Fruit fly (Drosophila melanogaster) whole organism, prepupa: ENCODE measurements around the gene Rgl.

ENCODE experiments used
- CG10631 ChIP-seq: fragments of 200-800 bp; sonication (Bioruptor generic); optimal IDR thresholded peaks from 2 replicates; lab custom pipeline; 2016; ENCODE audit warnings: missing biosample characterization, missing genetic modification characterization
- CG11762 ChIP-seq: fragments of 200-800 bp; sonication (Bioruptor generic); optimal IDR thresholded peaks from 3 replicates; lab custom pipeline; 2016; ENCODE audit warnings: missing biosample characterization, missing genetic modification characterization; ENCODE audit not compliant: insufficient read depth
- CG3032 ChIP-seq: fragments of 200-800 bp; optimal IDR thresholded peaks from 2 replicates; lab custom pipeline; 2019; ENCODE audit warnings: missing biosample characterization, mild to moderate bottlenecking, missing genetic modification characterization, moderate library complexity
- CG31627 ChIP-seq: fragments of 200-800 bp; sonication (Bioruptor generic); optimal IDR thresholded peaks from 3 replicates; lab custom pipeline; 2016; ENCODE audit warnings: missing biosample characterization, missing genetic modification characterization
- CG32006 ChIP-seq: fragments of 200-800 bp; sonication (Bioruptor generic); optimal IDR thresholded peaks from 3 replicates; lab custom pipeline; 2017; ENCODE audit warnings: missing biosample characterization, mild to moderate bottlenecking, missing genetic modification characterization
- CG4318 ChIP-seq: fragments of 200-800 bp; sonication (Bioruptor generic); optimal IDR thresholded peaks from 3 replicates; lab custom pipeline; 2017; ENCODE audit warnings: missing biosample characterization, mild to moderate bottlenecking, missing genetic modification characterization
- CG6163 ChIP-seq: fragments of 200-800 bp; sonication (Bioruptor generic); IDR thresholded peaks from 3 replicates; pipeline ENCODE4 v1.3.6; 2022; ENCODE audit warnings: missing biosample characterization, missing genetic modification characterization
- CG6792 ChIP-seq: fragments of 200-800 bp; sonication (Bioruptor generic); optimal IDR thresholded peaks from 3 replicates; lab custom pipeline; 2016; ENCODE audit warnings: missing biosample characterization, missing genetic modification characterization
- CG6854 ChIP-seq: fragments of 200-800 bp; sonication (Bioruptor generic); optimal IDR thresholded peaks from 2 replicates; lab custom pipeline; 2017; ENCODE audit warnings: missing biosample characterization, mild to moderate bottlenecking, missing genetic modification characterization
- CG7368 ChIP-seq: fragments of 200-800 bp; sonication (Bioruptor generic); optimal IDR thresholded peaks from 3 replicates; lab custom pipeline; 2016; ENCODE audit warnings: missing biosample characterization, missing genetic modification characterization
- CG8119 ChIP-seq: fragments of 200-800 bp; sonication (Bioruptor generic); IDR thresholded peaks from 3 replicates; pipeline ENCODE4 v1.3.6; 2022; ENCODE audit warnings: missing biosample characterization, missing genetic modification characterization
- CG8319 ChIP-seq: fragments of 200-800 bp; sonication (Bioruptor generic); optimal IDR thresholded peaks from 3 replicates; lab custom pipeline; 2016; ENCODE audit warnings: missing biosample characterization, missing genetic modification characterization
- CG8632 ChIP-seq: fragments of 200-800 bp; sonication (Bioruptor generic); optimal IDR thresholded peaks from 3 replicates; lab custom pipeline; 2016; ENCODE audit warnings: missing biosample characterization, missing genetic modification characterization
- Eip75B ChIP-seq: fragments of 200-800 bp; sonication (Bioruptor generic); optimal IDR thresholded peaks from 3 replicates; lab custom pipeline; 2016; ENCODE audit warnings: missing biosample characterization, missing genetic modification characterization
- Eip78C ChIP-seq: fragments of 200-800 bp; sonication (Bioruptor generic); peaks from one replicate; lab custom pipeline; 2016; ENCODE audit warnings: missing biosample characterization, missing genetic modification characterization
- Ets96B ChIP-seq: fragments of 200-800 bp; optimal IDR thresholded peaks from 2 replicates; lab custom pipeline; 2019; ENCODE audit warnings: missing biosample characterization, mild to moderate bottlenecking, missing genetic modification characterization, moderate library complexity
- Hr38 ChIP-seq: sonication (Bioruptor generic); optimal IDR thresholded peaks from 2 replicates; lab custom pipeline; 2016; ENCODE audit warnings: missing biosample characterization, missing genetic modification characterization
- Hr39 ChIP-seq: fragments of 200-800 bp; sonication (Bioruptor generic); optimal IDR thresholded peaks from 2 replicates; lab custom pipeline; 2016; ENCODE audit warnings: missing biosample characterization, missing genetic modification characterization
- Met ChIP-seq: fragments of 200-800 bp; sonication (Bioruptor generic); optimal IDR thresholded peaks from 3 replicates; lab custom pipeline; 2016; ENCODE audit warnings: missing biosample characterization, missing genetic modification characterization
- Smox ChIP-seq: fragments of 200-800 bp; sonication (Bioruptor generic); optimal IDR thresholded peaks from 3 replicates; lab custom pipeline; 2016; ENCODE audit warnings: missing biosample characterization, missing genetic modification characterization
- Sox102F ChIP-seq: fragments of 200-800 bp; sonication (Bioruptor generic); optimal IDR thresholded peaks from 2 replicates; lab custom pipeline; 2016; ENCODE audit warnings: missing biosample characterization, mild to moderate bottlenecking, missing genetic modification characterization
- Sox15 ChIP-seq: fragments of 200-800 bp; sonication (Bioruptor generic); optimal IDR thresholded peaks from 3 replicates; lab custom pipeline; 2016; ENCODE audit warnings: missing biosample characterization, missing genetic modification characterization
- achi ChIP-seq: fragments of 200-800 bp; sonication (Bioruptor generic); optimal IDR thresholded peaks from 3 replicates; lab custom pipeline; 2016; ENCODE audit warnings: missing biosample characterization, missing genetic modification characterization
- acj6 ChIP-seq: fragments of 200-800 bp; sonication (Bioruptor generic); optimal IDR thresholded peaks from 3 replicates; lab custom pipeline; 2016; ENCODE audit warnings: missing biosample characterization, missing genetic modification characterization
- dac ChIP-seq: fragments of 200-800 bp; sonication (Bioruptor generic); optimal IDR thresholded peaks from 2 replicates; lab custom pipeline; 2017; ENCODE audit warnings: missing biosample characterization, mild to moderate bottlenecking, missing genetic modification characterization
- esn ChIP-seq: fragments of 200-800 bp; sonication (Bioruptor generic); optimal IDR thresholded peaks from 2 replicates; lab custom pipeline; 2016; ENCODE audit warnings: missing biosample characterization, mild to moderate bottlenecking, missing genetic modification characterization, moderate library complexity
- fd59A ChIP-seq: fragments of 200-800 bp; sonication (Bioruptor generic); optimal IDR thresholded peaks from 2 replicates; lab custom pipeline; 2017; ENCODE audit warnings: missing biosample characterization, mild to moderate bottlenecking, missing genetic modification characterization, missing genetic modification reagents
- fkh ChIP-seq: fragments of 200-800 bp; sonication (Bioruptor generic); optimal IDR thresholded peaks from 3 replicates; lab custom pipeline; 2017; ENCODE audit warnings: missing biosample characterization, mild to moderate bottlenecking, missing genetic modification characterization, moderate library complexity
- lz ChIP-seq: fragments of 200-800 bp; sonication (Bioruptor generic); optimal IDR thresholded peaks from 3 replicates; lab custom pipeline; 2016; ENCODE audit warnings: missing biosample characterization, missing genetic modification characterization
- net ChIP-seq: fragments of 200-800 bp; sonication (Bioruptor generic); optimal IDR thresholded peaks from 3 replicates; lab custom pipeline; 2016; ENCODE audit warnings: missing biosample characterization, missing genetic modification characterization
- salr ChIP-seq, 2 experiments: fragments of 200-800 bp; sonication (Bioruptor generic); optimal IDR thresholded peaks; 3 replicates each; lab custom pipeline; 2016 to 2018; ENCODE audit warnings: missing biosample characterization in 2 of 2, missing genetic modification characterization in 2 of 2, mild to moderate bottlenecking in 1 of 2
- svp ChIP-seq: fragments of 200-800 bp; sonication (Bioruptor generic); peaks from one replicate; lab custom pipeline; 2016; ENCODE audit warnings: missing biosample characterization, missing genetic modification characterization
- topi ChIP-seq: fragments of 200-800 bp; sonication (Bioruptor generic); optimal IDR thresholded peaks from 3 replicates; lab custom pipeline; 2016; ENCODE audit warnings: missing biosample characterization, missing genetic modification characterization

The Rgl gene

DNA sequence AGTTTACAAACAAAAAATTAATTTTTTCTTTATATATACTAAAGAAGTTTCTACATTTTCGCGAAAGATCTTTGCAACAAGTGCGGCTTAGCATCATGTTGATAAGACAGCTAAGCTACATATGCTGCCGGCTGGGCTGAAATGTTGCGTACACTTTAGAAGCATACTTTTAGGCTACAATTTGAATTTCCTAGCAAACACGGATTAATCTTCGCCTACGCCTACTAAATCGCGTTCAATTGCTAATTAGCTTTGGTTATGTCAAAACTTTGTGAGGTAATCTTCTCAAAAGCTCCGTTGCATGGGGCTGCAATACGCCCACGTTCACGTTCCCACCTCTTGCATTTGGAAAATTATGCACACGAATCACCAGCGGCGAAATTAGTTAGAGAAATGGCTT, 48.2 kb downstream of the Rgl start:
- TF ChIP-seq lz (GFP tag; lab: Kevin White, UChicago) (no peak), net (GFP tag; lab: Kevin White, UChicago) (no peak), fd59A (no peak), CG6792 (GFP tag; lab: Kevin White, UChicago) (no peak), Eip75B (GFP tag; lab: Kevin White, UChicago) (no peak), CG8119 (GFP tag; lab: Robert Waterston, UW) (no peak), esn (GFP tag; lab: Kevin White, UChicago) (no peak), CG4318 (GFP tag; lab: Kevin White, UChicago) (no peak), Smox (GFP tag; lab: Kevin White, UChicago) (no peak), Hr38 (no peak), acj6 (no peak), topi (GFP tag; lab: Kevin White, UChicago) (no peak), CG32006 (no peak)

DNA sequence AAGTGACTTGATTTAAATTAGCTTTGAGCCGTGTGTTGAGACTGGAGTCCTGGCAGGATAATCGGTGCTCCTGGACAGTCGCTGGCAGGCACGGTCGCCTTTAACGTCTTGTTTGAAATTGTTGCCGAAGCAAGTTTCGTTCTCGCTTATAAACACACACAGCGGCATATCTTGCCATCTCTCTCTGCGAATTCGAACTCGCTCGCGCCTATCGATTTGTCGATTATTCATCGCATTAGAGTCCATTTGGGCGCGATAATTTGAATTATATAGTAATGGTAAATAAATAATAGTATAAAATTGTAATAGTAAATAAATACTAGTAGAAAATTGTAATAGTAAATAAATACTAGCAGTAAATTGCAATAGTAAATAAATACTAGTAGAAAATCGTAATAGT, 58.4 kb downstream of the Rgl start, which contains the start of gene CG8745:
Gene CG8745, minus strand, starts transcription at position 126 of the 400 bp plus-strand sequence.
- TF ChIP-seq svp (GFP tag; lab: Kevin White, UChicago) (no peak), fkh (GFP tag; lab: Kevin White, UChicago) (peak; percentile 24)

DNA sequence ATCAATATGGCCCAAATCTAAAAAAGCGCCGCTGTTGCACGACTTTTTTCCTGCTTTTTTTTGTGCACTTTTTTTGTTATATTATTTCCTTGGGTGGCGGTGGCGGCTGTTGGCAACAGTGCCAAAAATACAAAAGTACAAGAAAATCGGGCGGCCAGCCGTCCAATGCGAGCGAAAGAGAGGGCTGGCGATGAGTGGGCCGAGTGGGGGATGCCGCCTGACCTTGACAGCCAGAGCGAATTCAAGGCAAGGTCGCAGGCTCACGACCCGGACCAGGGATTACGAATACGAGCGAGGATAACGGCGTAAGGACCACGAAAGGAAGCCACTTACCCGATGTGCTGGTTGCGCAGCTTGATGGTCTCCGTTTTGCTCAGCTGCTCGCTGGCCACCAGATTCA, 58.9 kb downstream of the Rgl start:
- TF ChIP-seq svp (GFP tag; lab: Kevin White, UChicago), result peak; percentile 77
- TF ChIP-seq CG6854 (GFP tag; lab: Kevin White, UChicago), result no peak

DNA sequence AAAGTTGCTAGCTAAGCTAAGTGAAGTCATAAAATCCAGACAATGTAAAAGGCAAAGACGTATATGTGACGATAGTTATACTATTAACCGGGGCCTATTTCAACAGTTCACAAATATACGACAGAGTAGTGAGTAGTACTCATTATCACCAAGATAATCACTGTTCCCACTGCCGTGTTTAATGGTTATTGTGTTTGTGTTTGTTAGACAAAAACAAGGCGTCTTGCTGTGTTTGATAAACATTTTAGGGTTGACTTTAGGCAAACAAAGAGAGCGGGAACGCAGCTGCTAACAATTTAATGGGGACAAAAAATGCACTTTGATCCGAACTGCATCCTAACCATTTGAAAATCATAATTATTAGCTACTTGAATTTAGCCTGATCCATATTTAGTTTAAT, 59.7 kb downstream of the Rgl start:
- TF ChIP-seq fkh (GFP tag; lab: Kevin White, UChicago) (peak; percentile 94), CG6163 (GFP tag; lab: Robert Waterston, UW) (no peak), CG8319 (GFP tag; lab: Kevin White, UChicago) (no peak), Met (GFP tag; lab: Kevin White, UChicago) (no peak)

DNA sequence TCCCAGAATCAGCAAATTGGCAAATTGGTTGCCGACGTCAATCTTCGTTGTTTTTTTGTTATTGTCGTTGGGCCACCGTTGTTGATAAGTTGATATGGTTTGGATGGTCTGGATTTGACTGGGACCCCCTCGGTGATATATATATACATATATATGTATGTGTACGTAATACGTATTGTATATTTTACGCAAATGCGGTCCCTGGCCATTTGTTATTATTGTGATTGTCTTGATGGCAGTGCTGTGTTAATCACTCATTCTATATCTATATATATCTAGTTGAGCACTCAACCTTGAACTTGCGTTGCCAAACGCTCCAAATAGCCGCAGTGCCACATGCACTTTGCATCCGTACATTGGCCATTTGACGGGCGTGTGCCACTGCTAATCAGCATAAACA, 60.6 kb downstream of the Rgl start:
- TF ChIP-seq dac (GFP tag; lab: Kevin White, UChicago) (no peak), Sox102F (GFP tag; lab: Kevin White, UChicago) (no peak), topi (GFP tag; lab: Kevin White, UChicago) (no peak), CG7368 (GFP tag; lab: Kevin White, UChicago) (no peak), achi (no peak), Ets96B (no peak), CG6163 (GFP tag; lab: Robert Waterston, UW) (no peak), CG10631 (GFP tag; lab: Kevin White, UChicago) (no peak), salr (GFP tag; optimal IDR thresholded peaks at IDR 0.05; lab: Kevin White, UChicago) (no peak), CG3032 (tag; lab: Kevin White, UChicago) (no peak), CG31627 (no peak), Sox15 (GFP tag; lab: Kevin White, UChicago) (no peak), CG11762 (GFP tag; lab: Kevin White, UChicago) (no peak), CG8632 (GFP tag; lab: Kevin White, UChicago) (no peak), Eip75B (GFP tag; lab: Kevin White, UChicago) (no peak), Hr39 (GFP tag; lab: Kevin White, UChicago) (no peak)

DNA sequence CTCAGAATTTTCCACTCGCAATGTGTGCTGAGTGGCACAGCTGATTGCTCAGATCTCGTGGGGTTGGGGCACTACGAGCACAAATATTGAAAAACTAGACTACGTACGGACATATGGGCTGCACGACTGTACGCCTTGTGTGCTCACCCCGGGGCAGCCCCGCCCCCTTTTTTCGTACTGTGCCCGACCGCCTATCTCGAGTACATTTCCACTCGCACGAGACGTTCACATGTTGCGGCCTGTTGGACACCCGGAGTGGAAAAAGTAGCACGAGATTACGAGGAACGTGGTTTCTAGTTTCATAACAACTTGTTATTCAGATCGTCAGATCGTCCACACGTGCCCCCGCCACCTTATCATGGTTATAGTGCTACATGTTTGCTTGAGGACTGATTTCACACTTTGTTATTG, 61.8 kb downstream of the Rgl start:
- TF ChIP-seq Eip78C (GFP tag; lab: Kevin White, UChicago) (peak; percentile 28), fkh (GFP tag; lab: Kevin White, UChicago) (peak; percentile 75), salr (GFP tag; optimal IDR thresholded peaks at IDR 0.05; lab: Kevin White, UChicago) (no peak)
